Fruit fly (Drosophila melanogaster): ENCODE measurements around the gene noc.
A peak's percentile ranks its signal among the peaks of the same experiment; 100 is the strongest.

The noc gene

DNA sequence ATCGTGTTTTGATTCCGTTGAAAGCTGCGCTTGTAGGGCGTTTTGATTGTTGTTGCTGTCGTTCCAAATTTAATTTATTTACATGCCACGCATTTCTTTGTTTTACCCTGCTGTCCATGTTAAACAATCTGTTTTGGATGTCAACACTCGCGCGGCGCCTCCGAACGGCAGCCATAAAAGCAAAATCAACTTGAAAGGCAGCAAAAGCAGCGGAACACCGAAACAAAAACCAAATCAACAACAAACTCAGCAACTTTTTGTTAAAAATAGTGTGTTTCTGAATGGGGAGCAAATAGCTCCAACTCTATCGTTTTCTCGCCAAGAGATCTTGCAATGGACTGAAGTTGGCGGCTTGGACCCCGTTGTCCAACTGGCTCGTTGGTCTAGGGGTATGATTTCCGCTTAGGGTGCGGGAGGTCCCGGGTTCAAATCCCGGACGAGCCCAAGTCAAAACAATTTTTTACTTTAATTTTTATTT, 4.9 kb downstream of the noc start (continued):
- TF ChIP-seq ab (GFP tag; optimal IDR thresholded peaks at IDR 0.05) (no peak), gsb-n (tag; optimal IDR thresholded peaks at IDR 0.05) (peak; percentile 19), CG15269 (tag; optimal IDR thresholded peaks at IDR 0.05) (peak; percentile 14), Xbp1 (GFP tag; optimal IDR thresholded peaks at IDR 0.05) (no peak), Nf-YA (GFP tag; IDR thresholded peaks at IDR 0.05) (no peak), CG11456 (GFP tag; IDR thresholded peaks at IDR 0.05) (no peak), CG2678 (tag; optimal IDR thresholded peaks at IDR 0.05) (no peak), CG8478 (optimal IDR thresholded peaks at IDR 0.05) (no peak), Ets65A (GFP tag) (peak; percentile 83), Side (GFP tag; optimal IDR thresholded peaks at IDR 0.05) (no peak), Meics (GFP tag; optimal IDR thresholded peaks at IDR 0.05) (peak; percentile 19), luna (GFP tag; optimal IDR thresholded peaks at IDR 0.05) (no peak), Dek (tag; optimal IDR thresholded peaks at IDR 0.05) (no peak), CG11085 (GFP tag; IDR thresholded peaks at IDR 0.05) (no peak), sd (tag; optimal IDR thresholded peaks at IDR 0.05) (peak; percentile 65), CG13775 (GFP tag; optimal IDR thresholded peaks at IDR 0.05) (peak; percentile 1), Nf-YB (GFP tag; optimal IDR thresholded peaks at IDR 0.05) (no peak), tio (GFP tag; optimal IDR thresholded peaks at IDR 0.05) (no peak), sug (tag; optimal IDR thresholded peaks at IDR 0.05) (no peak), pan (optimal IDR thresholded peaks at IDR 0.05) (no peak), pan (GFP tag; optimal IDR thresholded peaks at IDR 0.05 in 1 of 2, IDR thresholded peaks at IDR 0.05 in 1 of 2) (no peak), jing (GFP tag; optimal IDR thresholded peaks at IDR 0.05) (no peak), MBD-R2 (GFP tag; IDR thresholded peaks at IDR 0.05) (no peak), exex (tag; optimal IDR thresholded peaks at IDR 0.05) (no peak), grn (GFP tag; optimal IDR thresholded peaks at IDR 0.05) (no peak), ci (GFP tag; IDR thresholded peaks at IDR 0.05) (peak; percentile 81), Asciz (GFP tag; optimal IDR thresholded peaks at IDR 0.05) (no peak), ind (GFP tag; optimal IDR thresholded peaks at IDR 0.05) (no peak), H2.0 (GFP tag; IDR thresholded peaks at IDR 0.05) (no peak), ham (GFP tag; IDR thresholded peaks at IDR 0.05) (no peak), Jarid2 (GFP tag; optimal IDR thresholded peaks at IDR 0.05) (no peak), CG12155 (GFP tag; optimal IDR thresholded peaks at IDR 0.05) (no peak), CG10462 (GFP tag; optimal IDR thresholded peaks at IDR 0.05) (no peak), bcd (GFP tag; optimal IDR thresholded peaks at IDR 0.05) (no peak), slp2 (GFP tag; optimal IDR thresholded peaks at IDR 0.05) (no peak), Dp (GFP tag; optimal IDR thresholded peaks at IDR 0.05) (no peak), CG12942 (GFP tag; optimal IDR thresholded peaks at IDR 0.05) (no peak), Doc2 (GFP tag; IDR thresholded peaks at IDR 0.05) (no peak), klu (GFP tag; IDR thresholded peaks at IDR 0.05) (no peak), hbn (GFP tag; IDR thresholded peaks at IDR 0.05; ENCODE audit: partially characterized antibody) (no peak), danr (GFP tag; IDR thresholded peaks at IDR 0.05) (no peak), CG2875 (GFP tag; optimal IDR thresholded peaks at IDR 0.05) (no peak), nmo (GFP tag; optimal IDR thresholded peaks at IDR 0.05) (no peak), Lpt (GFP tag; optimal IDR thresholded peaks at IDR 0.05) (no peak), Vsx1 (GFP tag; optimal IDR thresholded peaks at IDR 0.05) (no peak), jumu (GFP tag; optimal IDR thresholded peaks at IDR 0.05) (no peak), bsh (GFP tag; optimal IDR thresholded peaks at IDR 0.05) (no peak), CG13424 (tag; optimal IDR thresholded peaks at IDR 0.05) (no peak), Opbp (GFP tag; IDR thresholded peaks at IDR 0.05; ENCODE audit: partially characterized antibody) (peak; percentile 86; the same call in 2 of the 3 replicates), sc (optimal IDR thresholded peaks at IDR 0.05) (no peak), sc (GFP tag; optimal IDR thresholded peaks at IDR 0.05) (no peak), Mes4 (GFP tag; optimal IDR thresholded peaks at IDR 0.05) (no peak)

Measured in whole organism, embryonic.